Worm (Caenorhabditis elegans) whole organism, L4 larva: ENCODE results near the gene pqn-29.

Experiments
- D1046.2 ChIP-seq: fragments of 200-800 bp; sonication (Bioruptor generic); IDR thresholded peaks from 2 replicates; pipeline ENCODE4 v1.3.6; 2022; ENCODE audit warnings: missing genetic modification characterization, missing compliant biosample characterization
- T26A8.4 ChIP-seq: fragments of 200-800 bp; sonication (Bioruptor generic); IDR thresholded peaks from 2 replicates; pipeline ENCODE4 v1.3.6; 2022; ENCODE audit warnings: missing genetic modification characterization, missing compliant biosample characterization
- Y5F2A.4 ChIP-seq: fragments of 200-800 bp; sonication (Bioruptor generic); optimal IDR thresholded peaks from 2 replicates; lab custom pipeline; 2018; ENCODE audit warnings: mild to moderate bottlenecking, missing genetic modification characterization, missing compliant biosample characterization
- ZK546.5 ChIP-seq, 2 experiments: sonication (generic microtip); optimal IDR thresholded peaks; 2 replicates each; lab custom pipeline; 2017; ENCODE audit warnings: missing biosample characterization in 2 of 2, missing genetic modification characterization in 2 of 2
- aha-1 ChIP-seq: fragments of 150-350 bp; peaks from one replicate; lab custom pipeline; 2014; ENCODE audit warnings: missing biosample characterization, missing genetic modification characterization
- ceh-28 ChIP-seq: fragments of 150-350 bp; optimal IDR thresholded peaks from 2 replicates; lab custom pipeline; 2014; ENCODE audit warnings: missing biosample characterization, missing genetic modification reagents, missing genetic modification characterization
- ceh-44 ChIP-seq: fragments of 200-800 bp; sonication (Bioruptor generic); IDR thresholded peaks from 2 replicates; pipeline ENCODE4 v1.3.6; 2022; ENCODE audit warnings: missing genetic modification reagents, missing genetic modification characterization, missing compliant biosample characterization
- ceh-62 ChIP-seq: sonication (generic microtip); optimal IDR thresholded peaks from 2 replicates; lab custom pipeline; 2017; ENCODE audit warnings: missing biosample characterization, missing genetic modification characterization
- ceh-82 ChIP-seq: sonication (generic microtip); optimal IDR thresholded peaks from 2 replicates; lab custom pipeline; 2017; ENCODE audit warnings: missing biosample characterization, missing genetic modification characterization
- cey-2 ChIP-seq: sonication (generic microtip); optimal IDR thresholded peaks from 3 replicates; lab custom pipeline; 2017; ENCODE audit warnings: missing genetic modification characterization, mild to moderate bottlenecking, missing compliant biosample characterization, antibody characterized with exemption, borderline replicate concordance; ENCODE audit not compliant: insufficient read depth
- ctbp-1 ChIP-seq: fragments of 200-800 bp; sonication (Bioruptor generic); IDR thresholded peaks from 2 replicates; pipeline ENCODE4 v1.3.6; 2022; ENCODE audit warnings: missing genetic modification reagents, missing genetic modification characterization, missing compliant biosample characterization
- daf-12 ChIP-seq: fragments of 150-350 bp; optimal IDR thresholded peaks from 2 replicates; lab custom pipeline; 2014; ENCODE audit warnings: missing biosample characterization, missing genetic modification reagents, missing genetic modification characterization
- daf-16 ChIP-seq, 3 experiments: sonication (generic microtip); optimal IDR thresholded peaks; 2 replicates each; lab custom pipeline; 2016 to 2017; ENCODE audit warnings: missing genetic modification characterization in 3 of 3, missing genetic modification reagents in 3 of 3, mild to moderate bottlenecking in 2 of 3, missing compliant biosample characterization in 2 of 3, missing biosample characterization in 1 of 3, moderate library complexity in 1 of 3
- daf-8 ChIP-seq: fragments of 200-800 bp; sonication (Bioruptor generic); IDR thresholded peaks from 2 replicates; pipeline ENCODE4 v1.3.6; 2022; ENCODE audit warnings: missing genetic modification characterization, missing compliant biosample characterization
- dmd-6 ChIP-seq: fragments of 200-800 bp; sonication (Bioruptor generic); IDR thresholded peaks from 2 replicates; pipeline ENCODE4 v1.3.6; 2022; ENCODE audit warnings: missing genetic modification reagents, missing genetic modification characterization, missing compliant biosample characterization
- egl-27 ChIP-seq: sonication (generic microtip); optimal IDR thresholded peaks from 3 replicates; lab custom pipeline; 2017; ENCODE audit warnings: missing biosample characterization, missing genetic modification reagents, missing genetic modification characterization
- fkh-10 ChIP-seq: fragments of 150-350 bp; optimal IDR thresholded peaks from 2 replicates; lab custom pipeline; 2014; ENCODE audit warnings: missing biosample characterization, missing genetic modification reagents, missing genetic modification characterization
- fos-1 ChIP-seq: fragments of 150-350 bp; optimal IDR thresholded peaks from 2 replicates; lab custom pipeline; 2014; ENCODE audit warnings: missing biosample characterization, missing genetic modification characterization
- gei-8 ChIP-seq: fragments of 200-800 bp; sonication (Bioruptor generic); optimal IDR thresholded peaks from 2 replicates; lab custom pipeline; 2018; ENCODE audit warnings: mild to moderate bottlenecking, missing genetic modification characterization, missing compliant biosample characterization
- hif-1 ChIP-seq, 2 experiments: sonication (generic microtip); optimal IDR thresholded peaks; 2 replicates each; lab custom pipeline; 2016 to 2017; ENCODE audit warnings: missing compliant biosample characterization in 2 of 2, missing genetic modification characterization in 2 of 2, missing genetic modification reagents in 2 of 2, missing genotype in 2 of 2, mild to moderate bottlenecking in 1 of 2
- hmg-1.1 ChIP-seq: fragments of 200-800 bp; sonication (Bioruptor generic); IDR thresholded peaks from 2 replicates; pipeline ENCODE4 v1.3.6; 2022; ENCODE audit warnings: missing genetic modification reagents, missing genetic modification characterization, missing compliant biosample characterization
- lin-1 ChIP-seq: fragments of 200-800 bp; sonication (Bioruptor generic); IDR thresholded peaks from 2 replicates; pipeline ENCODE4 v1.3.6; 2022; ENCODE audit warnings: missing genetic modification reagents, missing genetic modification characterization, missing compliant biosample characterization
- lin-13 ChIP-seq: fragments of 150-350 bp; optimal IDR thresholded peaks from 2 replicates; lab custom pipeline; 2014; ENCODE audit warnings: missing biosample characterization, missing genetic modification reagents, missing genetic modification characterization
- lin-38 ChIP-seq: fragments of 200-800 bp; sonication (Bioruptor generic); IDR thresholded peaks from 2 replicates; pipeline ENCODE4 v1.3.6; 2022; ENCODE audit warnings: missing genetic modification reagents, missing genetic modification characterization, missing compliant biosample characterization
- mes-2 ChIP-seq: sonication (generic microtip); optimal IDR thresholded peaks from 2 replicates; lab custom pipeline; 2016; ENCODE audit warnings: missing genotype, mild to moderate bottlenecking, missing genetic modification characterization, missing compliant biosample characterization; ENCODE audit not compliant: poor library complexity, severe bottlenecking
- nhr-10 ChIP-seq: fragments of 150-350 bp; optimal IDR thresholded peaks from 2 replicates; lab custom pipeline; 2014; ENCODE audit warnings: missing biosample characterization, missing genetic modification characterization
- nhr-11 ChIP-seq: fragments of 150-350 bp; optimal IDR thresholded peaks from 2 replicates; lab custom pipeline; 2014; ENCODE audit warnings: missing biosample characterization, missing genetic modification characterization
- nhr-25 ChIP-seq: sonication (generic microtip); optimal IDR thresholded peaks from 2 replicates; lab custom pipeline; 2017; ENCODE audit warnings: missing genetic modification characterization, mild to moderate bottlenecking, missing compliant biosample characterization, antibody characterized with exemption, moderate library complexity, borderline replicate concordance; ENCODE audit not compliant: insufficient read depth
- nhr-76 ChIP-seq: fragments of 150-350 bp; optimal IDR thresholded peaks from 2 replicates; lab custom pipeline; 2014; ENCODE audit warnings: missing biosample characterization, missing genetic modification characterization
- php-3 ChIP-seq: fragments of 200-800 bp; sonication (Bioruptor generic); IDR thresholded peaks from 2 replicates; pipeline ENCODE4 v1.3.6; 2022; ENCODE audit warnings: missing genetic modification reagents, missing genetic modification characterization, missing compliant biosample characterization
- pqm-1 ChIP-seq: sonication (generic microtip); optimal IDR thresholded peaks from 2 replicates; lab custom pipeline; 2017; ENCODE audit warnings: missing biosample characterization, missing genetic modification characterization
- tag-97 ChIP-seq: fragments of 200-800 bp; sonication (Bioruptor generic); IDR thresholded peaks from 2 replicates; pipeline ENCODE4 v1.3.6; 2022; ENCODE audit warnings: missing genetic modification characterization, missing compliant biosample characterization
- tra-1 ChIP-seq: fragments of 200-800 bp; sonication (Bioruptor generic); IDR thresholded peaks from 2 replicates; pipeline ENCODE4 v1.3.6; 2022; ENCODE audit warnings: missing genetic modification reagents, missing genetic modification characterization, missing compliant biosample characterization
- unc-39 ChIP-seq: sonication (generic microtip); optimal IDR thresholded peaks from 2 replicates; lab custom pipeline; 2017; ENCODE audit warnings: missing biosample characterization, missing genetic modification characterization
- unc-62 ChIP-seq, 3 experiments: fragments of 150-350 bp in 1 of 3; sonication (generic microtip); optimal IDR thresholded peaks in 2 of 3; peaks in 1 of 3; 1 replicate in 1 of 3; 2 replicates in 2 of 3; lab custom pipeline; 2014 to 2017; ENCODE audit warnings: missing biosample characterization in 3 of 3, missing genetic modification characterization in 3 of 3, missing genetic modification reagents in 3 of 3, missing genotype in 1 of 3
- zip-11 ChIP-seq: fragments of 200-800 bp; sonication (Bioruptor generic); IDR thresholded peaks from 2 replicates; pipeline ENCODE4 v1.3.6; 2022; ENCODE audit warnings: missing genetic modification characterization, missing compliant biosample characterization
- zip-2 ChIP-seq: fragments of 150-350 bp; optimal IDR thresholded peaks from 2 replicates; lab custom pipeline; 2014; ENCODE audit warnings: missing biosample characterization, missing genetic modification characterization
- ztf-7 ChIP-seq: fragments of 150-350 bp; optimal IDR thresholded peaks from 2 replicates; lab custom pipeline; 2014; ENCODE audit warnings: missing biosample characterization, missing genetic modification characterization

The pqn-29 gene

ce11 chrIII:4689595-4689994, 43.4 kb upstream of the pqn-29 start (continued):
- no peak for TF ChIP-seq fkh-10 (GFP tag; lab: Kevin White, UChicago)
- peak; percentile 78 for TF ChIP-seq T26A8.4 (GFP tag; lab: Robert Waterston, UW)
- TF ChIP-seq pqm-1 (tag; lab: Kevin White, UChicago) = peak; percentile 53
- TF ChIP-seq ctbp-1 (GFP tag; lab: Robert Waterston, UW) = peak; percentile 84
- TF ChIP-seq egl-27 = no peak
- TF ChIP-seq lin-38 = peak; percentile 83
- TF ChIP-seq ztf-7 (tag; lab: Kevin White, UChicago) = peak; percentile 75
- TF ChIP-seq tra-1 (GFP tag; lab: Robert Waterston, UW) = no peak; the same call in 1 of the 2 replicates
- TF ChIP-seq nhr-76 (tag; lab: Kevin White, UChicago) = no peak
- no peak for TF ChIP-seq ceh-62 (tag; lab: Kevin White, UChicago)
- TF ChIP-seq ceh-44 (GFP tag; lab: Robert Waterston, UW) = peak; percentile 90
- peak; percentile 84 for TF ChIP-seq D1046.2
- peak; percentile 71; the same call in 1 of the 2 replicates for TF ChIP-seq zip-11 (GFP tag; lab: Robert Waterston, UW)
- peak in 1 of 2 experiments; percentile 74 for TF ChIP-seq hif-1 (tag; optimal IDR thresholded peaks at IDR 0.05; lab: Kevin White, UChicago)
- TF ChIP-seq cey-2 (tag; lab: Kevin White, UChicago) = no peak

ce11 chrIII:4688965-4689364, 42.8 kb upstream of the pqn-29 start, which contains the start of gene ppat-1:
Gene ppat-1 (plus strand): TSS chrIII:4689280.
- no peak for TF ChIP-seq nhr-25 (tag; lab: Kevin White, UChicago)
- no peak for TF ChIP-seq nhr-10 (tag; lab: Kevin White, UChicago)
- TF ChIP-seq lin-1 = no peak
- TF ChIP-seq mes-2 (tag; lab: Kevin White, UChicago) = no peak
- TF ChIP-seq aha-1 (tag; lab: Kevin White, UChicago) = peak; percentile 75
- TF ChIP-seq daf-16 (GFP tag; optimal IDR thresholded peaks at IDR 0.05; lab: Kevin White, UChicago) = no peak
- peak; percentile 73 for TF ChIP-seq daf-16 (tag; optimal IDR thresholded peaks at IDR 0.05; lab: Kevin White, UChicago)
- no peak for TF ChIP-seq fkh-10 (GFP tag; lab: Kevin White, UChicago)
- TF ChIP-seq ceh-82 = no peak
- TF ChIP-seq hmg-1.1 (GFP tag; lab: Robert Waterston, UW) = no peak
- 0 out of 2 replicates have a peak, but pooled peaks have one; percentile 14 for TF ChIP-seq php-3 (GFP tag; lab: Robert Waterston, UW)
- no peak for TF ChIP-seq gei-8 (GFP tag; lab: Kevin White, UChicago)
- TF ChIP-seq unc-39 (tag; lab: Kevin White, UChicago) = no peak
- no peak for TF ChIP-seq zip-2 (tag; lab: Kevin White, UChicago)
- no peak for TF ChIP-seq ceh-28

- no peak for TF ChIP-seq daf-12 (tag; lab: Kevin White, UChicago)
- TF ChIP-seq fos-1 (tag; lab: Kevin White, UChicago) = no peak
- TF ChIP-seq Y5F2A.4 (GFP tag; lab: Kevin White, UChicago) = no peak
- no peak for TF ChIP-seq ZK546.5 (tag; optimal IDR thresholded peaks at IDR 0.05; lab: Kevin White, UChicago)
- no peak for TF ChIP-seq lin-38
- TF ChIP-seq daf-8 (GFP tag; lab: Robert Waterston, UW) = no peak
Observed at ce11 chrIII:4688356-4688755, 42.2 kb upstream of the pqn-29 start, which contains the start of gene tag-243. Gene tag-243 (minus strand): TSS chrIII:4688456.

ce11 chrIII:4687134-4687533, 41.0 kb upstream of the pqn-29 start:
- TF ChIP-seq lin-13 (GFP tag; lab: Kevin White, UChicago) (no peak), dmd-6 (GFP tag; lab: Robert Waterston, UW) (no peak), tag-97 (GFP tag; lab: Robert Waterston, UW) (no peak), daf-16 (GFP tag; optimal IDR thresholded peaks at IDR 0.05; lab: Kevin White, UChicago) (peak in 1 of 2 experiments; percentile 87), daf-16 (tag; optimal IDR thresholded peaks at IDR 0.05; lab: Kevin White, UChicago) (no peak), hif-1 (tag; optimal IDR thresholded peaks at IDR 0.05; lab: Kevin White, UChicago) (peak in 1 of 2 experiments; percentile 15), zip-11 (GFP tag; lab: Robert Waterston, UW) (no peak), nhr-11 (peak; percentile 50), unc-62 (GFP tag; optimal IDR thresholded peaks at IDR 0.05 in 1 of 2; lab: Kevin White, UChicago) (peak in 1 of 2 experiments; percentile 42), unc-62 (tag; optimal IDR thresholded peaks at IDR 0.05; lab: Kevin White, UChicago) (no peak)
